Fruit fly (Drosophila melanogaster) whole organism, adult: ENCODE measurements around the gene tkv.

ENCODE experiments used
- CG12768 ChIP-seq: fragments of 200-800 bp; sonication (Bioruptor generic); optimal IDR thresholded peaks from 2 replicates; lab custom pipeline; 2017; ENCODE audit warnings: missing biosample characterization, missing genetic modification characterization, mild to moderate bottlenecking, moderate library complexity, missing genetic modification reagents
- CG1620 ChIP-seq: fragments of 200-800 bp; sonication (Bioruptor generic); optimal IDR thresholded peaks from 2 replicates; lab custom pipeline; 2016; ENCODE audit warnings: missing biosample characterization, missing genetic modification characterization
- CG33017 ChIP-seq: fragments of 200-800 bp; sonication (Bioruptor generic); optimal IDR thresholded peaks from 2 replicates; lab custom pipeline; 2018; ENCODE audit warnings: missing biosample characterization, mild to moderate bottlenecking, missing genetic modification characterization, moderate library complexity
- CG7045 ChIP-seq: fragments of 200-800 bp; sonication (Bioruptor generic); optimal IDR thresholded peaks from 2 replicates; lab custom pipeline; 2017; ENCODE audit warnings: missing biosample characterization, mild to moderate bottlenecking, missing genetic modification characterization
- CG7101 ChIP-seq: fragments of 200-800 bp; sonication (Bioruptor generic); optimal IDR thresholded peaks from 2 replicates; lab custom pipeline; 2018; ENCODE audit warnings: missing biosample characterization, mild to moderate bottlenecking, missing genetic modification characterization, moderate library complexity
- Clk ChIP-seq: fragments of 200-800 bp; sonication (Bioruptor generic); optimal IDR thresholded peaks from 2 replicates; lab custom pipeline; 2017; ENCODE audit warnings: missing biosample characterization, missing genetic modification characterization
- Crg-1 ChIP-seq: fragments of 200-800 bp; sonication (Bioruptor generic); optimal IDR thresholded peaks from 2 replicates; lab custom pipeline; 2016; ENCODE audit warnings: missing biosample characterization, missing genetic modification characterization
- Hr96 ChIP-seq: fragments of 200-800 bp; sonication (Bioruptor generic); optimal IDR thresholded peaks from 2 replicates; lab custom pipeline; 2016; ENCODE audit warnings: missing biosample characterization, missing genetic modification characterization
- Mnt ChIP-seq: fragments of 200-800 bp; sonication (Bioruptor generic); optimal IDR thresholded peaks from 2 replicates; lab custom pipeline; 2016; ENCODE audit warnings: missing biosample characterization, mild to moderate bottlenecking, missing genetic modification characterization
- bab1 ChIP-seq: fragments of 200-800 bp; sonication (Bioruptor generic); optimal IDR thresholded peaks from 3 replicates; lab custom pipeline; 2019; ENCODE audit warnings: missing biosample characterization, mild to moderate bottlenecking, missing genetic modification characterization, moderate library complexity
- cic ChIP-seq: fragments of 200-800 bp; sonication (Bioruptor generic); optimal IDR thresholded peaks from 2 replicates; lab custom pipeline; 2017; ENCODE audit warnings: missing biosample characterization, mild to moderate bottlenecking, missing genetic modification characterization, moderate library complexity
- kay ChIP-seq: fragments of 200-800 bp; sonication (Bioruptor generic); peaks from one replicate; lab custom pipeline; 2016; ENCODE audit warnings: missing biosample characterization, missing genetic modification characterization, borderline replicate concordance
- ovo ChIP-seq: fragments of 200-800 bp; sonication (Bioruptor generic); optimal IDR thresholded peaks from 2 replicates; lab custom pipeline; 2016; ENCODE audit warnings: missing biosample characterization, missing genetic modification characterization

- TF ChIP-seq Mnt (GFP tag; lab: Kevin White, UChicago): peak; percentile 24
- TF ChIP-seq CG12768 (GFP tag; lab: Kevin White, UChicago): peak; percentile 10
- TF ChIP-seq CG7101 (tag; lab: Kevin White, UChicago): peak; percentile 79
- TF ChIP-seq ovo: no peak
- peak; percentile 18 for TF ChIP-seq Crg-1
- no peak for TF ChIP-seq kay (GFP tag; lab: Kevin White, UChicago)
- TF ChIP-seq CG1620 (GFP tag; lab: Kevin White, UChicago): no peak
- no peak for TF ChIP-seq bab1 (GFP tag; lab: Kevin White, UChicago)
- TF ChIP-seq cic: peak; percentile 76
- TF ChIP-seq Hr96 (GFP tag; lab: Kevin White, UChicago): no peak
- TF ChIP-seq CG7045 (GFP tag; lab: Kevin White, UChicago): no peak
- TF ChIP-seq CG33017: peak; percentile 82
- TF ChIP-seq Clk (GFP tag; lab: Kevin White, UChicago): no peak
Measured at dm6 chr2L:5209244-5210144, 61.7 kb downstream of the tkv start.
